Fruit fly (Drosophila melanogaster): Measurements from ENCODE around the gene CG12259.

CG12259 gene

dm6 chr3R:27946555-27947204, 25.8 kb upstream of the CG12259 start:
- no peak for TF ChIP-seq chif (GFP tag; optimal IDR thresholded peaks at IDR 0.05)
- 0 out of 2 replicates have a peak, but pooled peaks have one; percentile 12 for TF ChIP-seq CG31441 (GFP tag; IDR thresholded peaks at IDR 0.05)
- TF ChIP-seq mirr (GFP tag; optimal IDR thresholded peaks at IDR 0.05), result peak; percentile 72
- no peak for TF ChIP-seq CG11504 (tag; optimal IDR thresholded peaks at IDR 0.05)
- TF ChIP-seq unpg (GFP tag; optimal IDR thresholded peaks at IDR 0.05), result peak; percentile 8
- TF ChIP-seq amos (GFP tag; IDR thresholded peaks at IDR 0.05; ENCODE audit: partially characterized antibody), result no peak
- 0 out of 4 replicates have a peak, but pooled peaks have one; percentile 7 for TF ChIP-seq chinmo (GFP tag; IDR thresholded peaks at IDR 0.05; ENCODE audit: partially characterized antibody)
- TF ChIP-seq org-1 (GFP tag; optimal IDR thresholded peaks at IDR 0.05), result no peak
- no peak for TF ChIP-seq zf30C (GFP tag; optimal IDR thresholded peaks at IDR 0.05)
- TF ChIP-seq CG1602 (GFP tag; optimal IDR thresholded peaks at IDR 0.05), result no peak
- no peak for TF ChIP-seq sima (GFP tag; optimal IDR thresholded peaks at IDR 0.05)
- peak; percentile 7 for TF ChIP-seq caup (GFP tag; optimal IDR thresholded peaks at IDR 0.05; ENCODE audit: severe bottlenecking)
- no peak for TF ChIP-seq Atf-2 (GFP tag; optimal IDR thresholded peaks at IDR 0.05)
- peak; percentile 87 for TF ChIP-seq twi (tag; optimal IDR thresholded peaks at IDR 0.05)
- TF ChIP-seq trh (GFP tag; optimal IDR thresholded peaks at IDR 0.05), result no peak
- no peak for TF ChIP-seq CG10462 (GFP tag; optimal IDR thresholded peaks at IDR 0.05)
- no peak for TF ChIP-seq Dp (GFP tag; optimal IDR thresholded peaks at IDR 0.05)
- TF ChIP-seq CG14710 (tag; optimal IDR thresholded peaks at IDR 0.05), result peak; percentile 30
- TF ChIP-seq odd (GFP tag; optimal IDR thresholded peaks at IDR 0.05), result peak; percentile 34
- TF ChIP-seq exex (tag; optimal IDR thresholded peaks at IDR 0.05), result peak; percentile 88
- TF ChIP-seq Eip74EF (GFP tag; optimal IDR thresholded peaks at IDR 0.05), result no peak
- TF ChIP-seq HLH54F (GFP tag; optimal IDR thresholded peaks at IDR 0.05), result no peak
- no peak for TF ChIP-seq CG11723 (GFP tag; optimal IDR thresholded peaks at IDR 0.05)
- TF ChIP-seq CG11247 (GFP tag; IDR thresholded peaks at IDR 0.05), result no peak
- peak; percentile 51 for TF ChIP-seq CG10543 (GFP tag; optimal IDR thresholded peaks at IDR 0.05)
- TF ChIP-seq CHES-1-like (GFP tag; optimal IDR thresholded peaks at IDR 0.05), result no peak
- 0 out of 2 replicates have a peak, but pooled peaks have one; percentile 11 for TF ChIP-seq HLH3B (GFP tag; IDR thresholded peaks at IDR 0.05)
- peak; percentile 43 for TF ChIP-seq CG6813 (GFP tag; optimal IDR thresholded peaks at IDR 0.05)
- TF ChIP-seq CG32767 (GFP tag; IDR thresholded peaks at IDR 0.05), result no peak
- no peak for TF ChIP-seq dimm (GFP tag; IDR thresholded peaks at IDR 0.05)
- no peak for TF ChIP-seq nau (GFP tag; optimal IDR thresholded peaks at IDR 0.05)
- no peak for TF ChIP-seq Abd-B (GFP tag; optimal IDR thresholded peaks at IDR 0.05)
- no peak for TF ChIP-seq btn (GFP tag; optimal IDR thresholded peaks at IDR 0.05)
- peak; percentile 91 for TF ChIP-seq sug (tag; optimal IDR thresholded peaks at IDR 0.05)
- TF ChIP-seq Fer1 (GFP tag; optimal IDR thresholded peaks at IDR 0.05), result peak; percentile 31
- TF ChIP-seq CG6854 (GFP tag; optimal IDR thresholded peaks at IDR 0.05), result no peak
- no peak for TF ChIP-seq sim (GFP tag; IDR thresholded peaks at IDR 0.05)
- TF ChIP-seq CG2120 (GFP tag; optimal IDR thresholded peaks at IDR 0.05), result no peak
- TF ChIP-seq Dbx (GFP tag; IDR thresholded peaks at IDR 0.05), result no peak
- TF ChIP-seq CG13296 (GFP tag; optimal IDR thresholded peaks at IDR 0.05), result peak; percentile 44
- no peak for TF ChIP-seq CG4854 (GFP tag; optimal IDR thresholded peaks at IDR 0.05)
- TF ChIP-seq CG14860 (GFP tag; IDR thresholded peaks at IDR 0.05; ENCODE audit: partially characterized antibody), result no peak
- TF ChIP-seq Ets97D (GFP tag; optimal IDR thresholded peaks at IDR 0.05), result no peak
- TF ChIP-seq Hey (tag; optimal IDR thresholded peaks at IDR 0.05), result peak; percentile 73
- peak; percentile 36 for TF ChIP-seq CG34376 (GFP tag; optimal IDR thresholded peaks at IDR 0.05)
- TF ChIP-seq cwo (GFP tag; optimal IDR thresholded peaks at IDR 0.05), result peak; percentile 82
- peak; percentile 22 for TF ChIP-seq CG7987 (GFP tag; optimal IDR thresholded peaks at IDR 0.05)
- TF ChIP-seq CG10654 (GFP tag; optimal IDR thresholded peaks at IDR 0.05), result no peak
- no peak for TF ChIP-seq CG3065 (GFP tag; optimal IDR thresholded peaks at IDR 0.05)

All from whole organism, embryonic.